Worm (Caenorhabditis elegans) whole organism, L1 larva: ENCODE data around the gene ucr-2.2.

Experiments used
- C16A3.4 ChIP-seq: fragments of 150-350 bp; optimal IDR thresholded peaks from 2 replicates; lab custom pipeline; 2014; ENCODE audit warnings: missing biosample characterization, missing genetic modification characterization
- F16B12.6 ChIP-seq: fragments of 150-350 bp; optimal IDR thresholded peaks from 2 replicates; lab custom pipeline; 2014; ENCODE audit warnings: missing biosample characterization, missing genetic modification characterization
- Y116A8C.19 ChIP-seq: sonication (generic microtip); optimal IDR thresholded peaks from 2 replicates; lab custom pipeline; 2016; ENCODE audit warnings: missing compliant biosample characterization, missing genetic modification characterization, borderline replicate concordance
- aha-1 ChIP-seq: fragments of 150-350 bp; optimal IDR thresholded peaks from 2 replicates; lab custom pipeline; 2014; ENCODE audit warnings: missing biosample characterization, missing genetic modification characterization
- blmp-1 ChIP-seq: fragments of 150-350 bp; optimal IDR thresholded peaks from 2 replicates; lab custom pipeline; 2014; ENCODE audit warnings: missing biosample characterization, missing genetic modification characterization
- ceh-8 ChIP-seq: fragments of 200-800 bp; sonication (Bioruptor generic); optimal IDR thresholded peaks from 2 replicates; lab custom pipeline; 2018; ENCODE audit warnings: mild to moderate bottlenecking, missing genetic modification characterization, moderate library complexity, missing compliant biosample characterization
- ceh-88 ChIP-seq: fragments of 200-800 bp; sonication (Bioruptor generic); IDR thresholded peaks from 2 replicates; pipeline ENCODE4 v1.3.6; 2022; ENCODE audit warnings: missing genetic modification characterization, missing compliant biosample characterization
- ceh-90 ChIP-seq: sonication (generic microtip); optimal IDR thresholded peaks from 2 replicates; lab custom pipeline; 2016; ENCODE audit warnings: missing genetic modification characterization, missing compliant biosample characterization
- ces-1 ChIP-seq: fragments of 150-350 bp; optimal IDR thresholded peaks from 2 replicates; lab custom pipeline; 2014; ENCODE audit warnings: missing biosample characterization, missing genetic modification reagents, missing genetic modification characterization
- dpl-1 ChIP-seq, 3 experiments: fragments of 150-350 bp in 2 of 3; sonication (generic microtip) in 1 of 3; optimal IDR thresholded peaks; 2 replicates each; lab custom pipeline; 2014 to 2017; ENCODE audit warnings: missing biosample characterization in 3 of 3, missing genetic modification characterization in 3 of 3, missing genetic modification reagents in 3 of 3
- dsc-1 ChIP-seq: sonication (generic microtip); optimal IDR thresholded peaks from 2 replicates; lab custom pipeline; 2016; ENCODE audit warnings: mild to moderate bottlenecking, missing genetic modification characterization, missing compliant biosample characterization
- efl-1 ChIP-seq, 4 experiments: fragments of 150-350 bp; optimal IDR thresholded peaks in 3 of 4; peaks in 1 of 4; 1 replicate in 1 of 4; 2 replicates in 3 of 4; lab custom pipeline; 2014; ENCODE audit warnings: missing biosample characterization in 2 of 4, missing genetic modification characterization in 2 of 4, missing genetic modification reagents in 2 of 4
- fkh-10 ChIP-seq: sonication (generic microtip); optimal IDR thresholded peaks from 2 replicates; lab custom pipeline; 2017; ENCODE audit warnings: missing biosample characterization, missing genetic modification reagents, missing genetic modification characterization
- fkh-4 ChIP-seq: sonication (generic microtip); optimal IDR thresholded peaks from 2 replicates; lab custom pipeline; 2016; ENCODE audit warnings: missing compliant biosample characterization, missing genetic modification characterization, borderline replicate concordance
- fos-1 ChIP-seq: fragments of 150-350 bp; optimal IDR thresholded peaks from 2 replicates; lab custom pipeline; 2014; ENCODE audit warnings: missing biosample characterization, missing genetic modification characterization
- irx-1 ChIP-seq: sonication (generic microtip); optimal IDR thresholded peaks from 2 replicates; lab custom pipeline; 2016; ENCODE audit warnings: missing genetic modification characterization, missing compliant biosample characterization
- isw-1 ChIP-seq: fragments of 200-800 bp; sonication (Bioruptor generic); IDR thresholded peaks from 2 replicates; pipeline ENCODE4 v1.3.6; 2022; ENCODE audit warnings: missing genetic modification characterization, missing compliant biosample characterization
- lin-14 ChIP-seq: fragments of 200-800 bp; sonication (Bioruptor generic); optimal IDR thresholded peaks from 2 replicates; lab custom pipeline; 2018; ENCODE audit warnings: mild to moderate bottlenecking, missing genetic modification characterization, moderate library complexity, missing compliant biosample characterization
- lin-15B ChIP-seq: fragments of 150-350 bp; sonication (generic microtip); optimal IDR thresholded peaks from 3 replicates; lab custom pipeline; 2014; ENCODE audit warnings: missing biosample characterization, missing genetic modification characterization
- mab-9 ChIP-seq: fragments of 200-800 bp; sonication (Bioruptor generic); IDR thresholded peaks from 2 replicates; pipeline ENCODE4 v1.3.6; 2022; ENCODE audit warnings: missing genetic modification reagents, missing genetic modification characterization, missing compliant biosample characterization
- mep-1 ChIP-seq: fragments of 150-350 bp; optimal IDR thresholded peaks from 2 replicates; lab custom pipeline; 2014; ENCODE audit warnings: missing biosample characterization, missing genetic modification characterization
- nhr-11 ChIP-seq: fragments of 150-350 bp; optimal IDR thresholded peaks from 2 replicates; lab custom pipeline; 2014; ENCODE audit warnings: missing biosample characterization, missing genetic modification characterization
- nhr-12 ChIP-seq: sonication (generic microtip); optimal IDR thresholded peaks from 2 replicates; lab custom pipeline; 2017; ENCODE audit warnings: missing biosample characterization, missing genetic modification characterization
- nhr-19 ChIP-seq: fragments of 200-800 bp; sonication (Bioruptor generic); conservative IDR thresholded peaks from 2 replicates; pipeline ENCODE4 v1.3.6; 2022; ENCODE audit warnings: missing genetic modification characterization, missing compliant biosample characterization
- nhr-237 ChIP-seq: fragments of 150-350 bp; optimal IDR thresholded peaks from 2 replicates; lab custom pipeline; 2014; ENCODE audit warnings: missing biosample characterization, missing genetic modification characterization
- nhr-47 ChIP-seq: sonication (generic microtip); optimal IDR thresholded peaks from 2 replicates; lab custom pipeline; 2016; ENCODE audit warnings: mild to moderate bottlenecking, missing genetic modification characterization, moderate library complexity, missing compliant biosample characterization
- nhr-71 ChIP-seq: sonication (generic microtip); optimal IDR thresholded peaks from 2 replicates; lab custom pipeline; 2016; ENCODE audit warnings: mild to moderate bottlenecking, missing genetic modification characterization, moderate library complexity, missing compliant biosample characterization
- nhr-76 ChIP-seq: sonication (generic microtip); optimal IDR thresholded peaks from 2 replicates; lab custom pipeline; 2017; ENCODE audit warnings: missing biosample characterization, missing genetic modification characterization
- nhr-77 ChIP-seq: fragments of 150-350 bp; optimal IDR thresholded peaks from 2 replicates; lab custom pipeline; 2014; ENCODE audit warnings: missing biosample characterization, missing genetic modification characterization
- nhr-84 ChIP-seq: sonication (generic microtip); optimal IDR thresholded peaks from 2 replicates; lab custom pipeline; 2017; ENCODE audit warnings: missing biosample characterization, missing genetic modification characterization
- nhr-85 ChIP-seq: sonication (generic microtip); peaks from one replicate; lab custom pipeline; 2016; ENCODE audit warnings: missing genetic modification characterization, inconsistent platforms, missing compliant biosample characterization
- pag-3 ChIP-seq: sonication (generic microtip); optimal IDR thresholded peaks from 2 replicates; lab custom pipeline; 2017; ENCODE audit warnings: missing genetic modification characterization, mild to moderate bottlenecking, missing compliant biosample characterization, antibody characterized with exemption, borderline replicate concordance; ENCODE audit not compliant: insufficient read depth
- pax-3 ChIP-seq: fragments of 200-800 bp; sonication (Bioruptor generic); optimal IDR thresholded peaks from 2 replicates; lab custom pipeline; 2018; ENCODE audit warnings: mild to moderate bottlenecking, missing genetic modification characterization, moderate library complexity, missing compliant biosample characterization
- pqm-1 ChIP-seq: sonication (generic microtip); optimal IDR thresholded peaks from 3 replicates; lab custom pipeline; 2017; ENCODE audit warnings: missing biosample characterization, missing genetic modification characterization
- rnt-1 ChIP-seq: sonication (generic microtip); optimal IDR thresholded peaks from 2 replicates; lab custom pipeline; 2016; ENCODE audit warnings: mild to moderate bottlenecking, missing genetic modification characterization, moderate library complexity, missing compliant biosample characterization
- skn-1 ChIP-seq: fragments of 150-350 bp; optimal IDR thresholded peaks from 2 replicates; lab custom pipeline; 2014; ENCODE audit warnings: missing biosample characterization, missing genetic modification characterization
- snu-23 ChIP-seq: sonication (generic microtip); optimal IDR thresholded peaks from 2 replicates; lab custom pipeline; 2016; ENCODE audit warnings: missing genetic modification characterization, missing compliant biosample characterization
- sox-4 ChIP-seq: sonication (generic microtip); optimal IDR thresholded peaks from 2 replicates; lab custom pipeline; 2016; ENCODE audit warnings: missing genetic modification characterization, missing compliant biosample characterization
- sptf-1 ChIP-seq: fragments of 150-350 bp; optimal IDR thresholded peaks from 2 replicates; lab custom pipeline; 2014; ENCODE audit warnings: missing biosample characterization, missing genetic modification characterization
- swsn-7 ChIP-seq: sonication (generic microtip); optimal IDR thresholded peaks from 2 replicates; lab custom pipeline; 2016; ENCODE audit warnings: missing genetic modification characterization, missing compliant biosample characterization
- tlp-1 ChIP-seq: fragments of 150-350 bp; optimal IDR thresholded peaks from 2 replicates; lab custom pipeline; 2014; ENCODE audit warnings: missing biosample characterization, missing genetic modification characterization
- unc-130 ChIP-seq: fragments of 150-350 bp; optimal IDR thresholded peaks from 2 replicates; lab custom pipeline; 2017; ENCODE audit warnings: missing biosample characterization, missing genetic modification characterization, inconsistent platforms
- unc-30 ChIP-seq: sonication (generic microtip); optimal IDR thresholded peaks from 2 replicates; lab custom pipeline; 2017; ENCODE audit warnings: missing biosample characterization, missing genetic modification characterization
- unc-98 ChIP-seq: fragments of 200-800 bp; sonication (Bioruptor generic); IDR thresholded peaks from 2 replicates; pipeline ENCODE4 v1.3.6; 2022; ENCODE audit warnings: missing genetic modification characterization, missing compliant biosample characterization
- vab-15 ChIP-seq: sonication (generic microtip); optimal IDR thresholded peaks from 2 replicates; lab custom pipeline; 2017; ENCODE audit warnings: missing genotype, mild to moderate bottlenecking, missing genetic modification characterization, missing compliant biosample characterization
- xbp-1 ChIP-seq: sonication (generic microtip); optimal IDR thresholded peaks from 2 replicates; lab custom pipeline; 2016; ENCODE audit warnings: missing genetic modification characterization, missing compliant biosample characterization
- zag-1 ChIP-seq: fragments of 150-350 bp; optimal IDR thresholded peaks from 2 replicates; lab custom pipeline; 2014; ENCODE audit warnings: missing biosample characterization, missing genetic modification characterization
- zip-4 ChIP-seq: fragments of 200-800 bp; sonication (Bioruptor generic); optimal IDR thresholded peaks from 2 replicates; lab custom pipeline; 2018; ENCODE audit warnings: mild to moderate bottlenecking, missing genetic modification characterization, moderate library complexity, missing compliant biosample characterization
- ztf-4 ChIP-seq: fragments of 150-350 bp; optimal IDR thresholded peaks from 2 replicates; lab custom pipeline; 2014; ENCODE audit warnings: missing biosample characterization, missing genetic modification characterization

ucr-2.2 gene

DNA sequence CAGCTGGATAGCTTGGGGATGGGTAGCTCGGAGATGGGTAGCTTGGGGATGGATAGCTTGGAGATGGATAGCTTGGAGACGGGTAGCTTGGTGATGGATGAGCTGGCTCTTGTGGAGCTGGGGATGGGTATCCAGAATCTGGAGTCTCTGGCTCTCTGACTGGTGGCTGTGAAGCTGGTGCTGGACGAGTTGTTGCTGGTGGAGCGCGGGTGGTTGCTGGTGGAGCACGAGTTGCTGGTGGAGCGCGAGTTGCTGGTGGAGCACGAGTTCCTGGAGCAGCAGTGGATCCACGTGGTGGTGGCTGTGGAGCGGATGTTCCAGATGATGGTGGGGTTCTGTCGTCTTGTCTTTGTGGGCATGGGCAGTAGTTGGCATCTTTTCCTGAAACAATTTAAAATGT, 1.5 kb downstream of the ucr-2.2 start:
- TF ChIP-seq nhr-85 (tag; lab: Kevin White, UChicago) (peak; percentile 0), pax-3 (no peak), ceh-88 (no peak)

ce11 chrX:15176431-15176911, 2.8 kb downstream of the ucr-2.2 start, which contains the start of gene col-41:
TSS of gene col-41 (minus strand) at chrX:15176481.
- no peak for TF ChIP-seq mab-9 (GFP tag; lab: Robert Waterston, UW)
- peak; percentile 77 for TF ChIP-seq blmp-1 (tag; lab: Kevin White, UChicago)

ce11 chrX:15181454-15181853, 7.8 kb downstream of the ucr-2.2 start, which contains the start of gene pkhm-2:
TSS of gene pkhm-2 (minus strand) at chrX:15181465.
- TF ChIP-seq rnt-1 (tag; lab: Kevin White, UChicago) (peak; percentile 95), isw-1 (GFP tag; lab: Robert Waterston, UW) (peak; percentile 76), C16A3.4 (peak; percentile 88), mep-1 (tag; lab: Kevin White, UChicago) (peak; percentile 92), zag-1 (tag; lab: Kevin White, UChicago) (no peak), nhr-85 (tag; lab: Kevin White, UChicago) (peak; percentile 97), dpl-1 (GFP tag; optimal IDR thresholded peaks at IDR 0.05; lab: Kevin White, UChicago) (peak; percentile 77 to 82 (median 79)), nhr-84 (tag; lab: Kevin White, UChicago) (no peak), blmp-1 (tag; lab: Kevin White, UChicago) (peak; percentile 98), fos-1 (tag; lab: Kevin White, UChicago) (peak; percentile 73), unc-30 (tag; lab: Kevin White, UChicago) (no peak), pag-3 (tag; lab: Kevin White, UChicago) (peak; percentile 22), swsn-7 (tag; lab: Kevin White, UChicago) (peak; percentile 95), irx-1 (tag; lab: Kevin White, UChicago) (peak; percentile 86), fkh-10 (GFP tag; lab: Kevin White, UChicago) (peak; percentile 46), nhr-19 (GFP tag; lab: Robert Waterston, UW) (peak; percentile 93), ztf-4 (peak; percentile 86), fkh-4 (tag; lab: Kevin White, UChicago) (no peak), lin-14 (GFP tag; lab: Kevin White, UChicago) (peak; percentile 96), aha-1 (tag; lab: Kevin White, UChicago) (peak; percentile 65), snu-23 (GFP tag; lab: Kevin White, UChicago) (peak; percentile 95), Y116A8C.19 (tag; lab: Kevin White, UChicago) (no peak), zip-4 (peak; percentile 85), nhr-237 (tag; lab: Kevin White, UChicago) (peak; percentile 76), nhr-47 (peak; percentile 94), tlp-1 (no peak), skn-1 (tag; lab: Kevin White, UChicago) (peak; percentile 79), lin-15B (peak; percentile 52), nhr-77 (tag; lab: Kevin White, UChicago) (peak; percentile 90), efl-1 (optimal IDR thresholded peaks at IDR 0.05; lab: Kevin White, UChicago) (peak; percentile 79 to 82), efl-1 (GFP tag; optimal IDR thresholded peaks at IDR 0.05 in 1 of 2; lab: Kevin White, UChicago) (peak; percentile 76 to 98), xbp-1 (tag; lab: Kevin White, UChicago) (peak; percentile 88), ces-1 (no peak), F16B12.6 (peak; percentile 40), sox-4 (peak; percentile 68), nhr-76 (tag; lab: Kevin White, UChicago) (no peak), ceh-8 (GFP tag; lab: Kevin White, UChicago) (peak; percentile 68), vab-15 (no peak), pqm-1 (tag; lab: Kevin White, UChicago) (peak; percentile 44), sptf-1 (no peak), nhr-12 (tag; lab: Kevin White, UChicago) (no peak), nhr-11 (tag; lab: Kevin White, UChicago) (peak; percentile 67), dsc-1 (tag; lab: Kevin White, UChicago) (peak; percentile 89), nhr-71 (tag; lab: Kevin White, UChicago) (peak; percentile 94), unc-130 (peak; percentile 78), ceh-90 (tag; lab: Kevin White, UChicago) (no peak), unc-98 (GFP tag; lab: Robert Waterston, UW) (no peak)
